Worm (Caenorhabditis elegans): ENCODE data around the gene Y39G8B.1.

Gene Y39G8B.1

ce11 chrII:13977701-13978100, 4.1 kb upstream of the Y39G8B.1 start:
- TF ChIP-seq sem-2 (GFP tag; optimal IDR thresholded peaks at IDR 0.05), result no peak
- TF ChIP-seq nhr-237 (tag; optimal IDR thresholded peaks at IDR 0.05), result no peak
- TF ChIP-seq snpc-4 (tag; optimal IDR thresholded peaks at IDR 0.05), result no peak
- TF ChIP-seq M03D4.4 (tag; optimal IDR thresholded peaks at IDR 0.05), result no peak
- TF ChIP-seq ceh-83 (GFP tag; optimal IDR thresholded peaks at IDR 0.05), result no peak
- TF ChIP-seq drap-1 (GFP tag; optimal IDR thresholded peaks at IDR 0.05), result no peak
- TF ChIP-seq cnd-1 (tag; optimal IDR thresholded peaks at IDR 0.05), result no peak
- no peak for TF ChIP-seq ztf-11 (tag; optimal IDR thresholded peaks at IDR 0.05)

DNA sequence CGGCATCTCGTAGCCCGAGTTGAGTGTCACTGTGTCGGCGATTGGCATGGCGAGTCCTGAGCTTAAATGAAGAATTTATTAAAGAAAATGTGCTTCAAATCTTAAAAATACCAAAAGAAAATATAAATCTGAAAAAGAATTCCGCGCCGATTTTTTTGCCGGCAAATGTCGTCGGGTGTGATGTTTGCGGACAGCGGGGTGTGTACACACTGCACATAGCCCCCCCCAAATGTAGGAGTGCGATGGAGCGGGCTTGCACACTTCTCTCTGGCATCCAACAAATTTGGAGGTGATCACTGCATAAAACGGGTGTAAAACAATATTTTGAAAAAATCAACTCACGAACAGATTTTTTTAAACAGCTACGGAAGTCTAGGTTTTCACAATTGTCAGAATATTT, 2.5 kb upstream of the Y39G8B.1 start, which contains the start of gene Y39G8B.2:
Y39G8B.2 (minus strand) TSS at position 61 of the 400 bp plus-strand sequence.
- TF ChIP-seq ceh-83 (GFP tag; optimal IDR thresholded peaks at IDR 0.05) (peak; percentile 52), mep-1 (tag; optimal IDR thresholded peaks at IDR 0.05) (peak; percentile 82), nhr-28 (tag; optimal IDR thresholded peaks at IDR 0.05) (no peak), ztf-11 (tag; optimal IDR thresholded peaks at IDR 0.05) (peak; percentile 41), lsy-2 (tag; optimal IDR thresholded peaks at IDR 0.05) (peak; percentile 86), zip-8 (tag; optimal IDR thresholded peaks at IDR 0.05) (no peak), unc-62 (GFP tag; optimal IDR thresholded peaks at IDR 0.05) (peak; percentile 13), nhr-237 (tag; optimal IDR thresholded peaks at IDR 0.05) (peak; percentile 79), nhr-12 (tag; optimal IDR thresholded peaks at IDR 0.05) (no peak), lin-32 (GFP tag; optimal IDR thresholded peaks at IDR 0.05) (no peak), M03D4.4 (tag; optimal IDR thresholded peaks at IDR 0.05) (peak; percentile 34), ceh-43 (GFP tag; optimal IDR thresholded peaks at IDR 0.05) (peak; percentile 38), pha-4 (tag; optimal IDR thresholded peaks at IDR 0.05) (peak; percentile 90), elt-1 (tag; optimal IDR thresholded peaks at IDR 0.05; ENCODE audit: borderline replicate concordance, insufficient read depth) (no peak), nhr-2 (tag; optimal IDR thresholded peaks at IDR 0.05) (no peak), hlh-1 (tag; optimal IDR thresholded peaks at IDR 0.05) (peak; percentile 47), blmp-1 (tag; optimal IDR thresholded peaks at IDR 0.05) (no peak), flh-1 (GFP tag; optimal IDR thresholded peaks at IDR 0.05) (no peak), bed-3 (GFP tag; optimal IDR thresholded peaks at IDR 0.05) (no peak), sem-2 (GFP tag; optimal IDR thresholded peaks at IDR 0.05) (no peak), lin-13 (tag; optimal IDR thresholded peaks at IDR 0.05) (peak; percentile 91), snpc-4 (tag; optimal IDR thresholded peaks at IDR 0.05) (no peak), sptf-1 (tag; optimal IDR thresholded peaks at IDR 0.05) (peak; percentile 82), elt-3 (tag; optimal IDR thresholded peaks at IDR 0.05) (no peak), nhr-76 (tag; optimal IDR thresholded peaks at IDR 0.05) (no peak), unc-120 (tag; optimal IDR thresholded peaks at IDR 0.05; ENCODE audit: poor library complexity, severe bottlenecking) (peak; percentile 96), ces-1 (GFP tag; optimal IDR thresholded peaks at IDR 0.05) (peak; percentile 55), mab-5 (tag; optimal IDR thresholded peaks at IDR 0.05) (no peak), ham-2 (GFP tag; optimal IDR thresholded peaks at IDR 0.05) (peak; percentile 67), drap-1 (GFP tag; optimal IDR thresholded peaks at IDR 0.05) (peak; percentile 66), ceh-39 (tag; optimal IDR thresholded peaks at IDR 0.05) (peak; percentile 66), tbx-8 (GFP tag; optimal IDR thresholded peaks at IDR 0.05) (peak; percentile 30), unc-39 (tag; optimal IDR thresholded peaks at IDR 0.05) (no peak), mls-2 (tag; optimal IDR thresholded peaks at IDR 0.05) (peak; percentile 70), cnd-1 (tag; optimal IDR thresholded peaks at IDR 0.05) (peak; percentile 78)

DNA sequence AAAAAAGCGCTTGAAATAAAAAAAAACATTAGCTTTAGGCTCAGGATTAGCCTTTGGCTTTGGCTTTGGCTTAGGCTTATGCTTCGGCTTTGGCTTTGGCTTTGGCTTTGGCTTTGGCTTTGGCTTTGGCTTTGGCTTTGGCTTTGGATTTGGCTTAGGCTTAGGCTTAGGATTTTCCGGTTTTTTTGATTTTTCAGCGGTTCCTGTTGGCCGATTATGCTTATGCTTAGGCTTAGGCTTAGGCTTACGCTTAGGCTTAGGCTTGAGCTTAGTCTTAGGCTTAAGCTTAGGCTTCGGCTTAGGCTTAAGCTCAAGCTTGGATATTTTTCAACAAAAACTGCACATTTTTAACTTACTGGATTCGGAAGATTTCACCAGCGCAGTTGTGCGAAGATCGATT, 524 bp upstream of the Y39G8B.1 start:
- TF ChIP-seq bed-3 (GFP tag; optimal IDR thresholded peaks at IDR 0.05) (no peak), mls-2 (tag; optimal IDR thresholded peaks at IDR 0.05) (no peak), sptf-1 (tag; optimal IDR thresholded peaks at IDR 0.05) (no peak), hlh-1 (tag; optimal IDR thresholded peaks at IDR 0.05) (no peak), sem-2 (GFP tag; optimal IDR thresholded peaks at IDR 0.05) (no peak), ceh-83 (GFP tag; optimal IDR thresholded peaks at IDR 0.05) (no peak)

ce11 chrII:13972199-13972598, 1.4 kb downstream of the Y39G8B.1 start:
- TF ChIP-seq nhr-12 (tag; optimal IDR thresholded peaks at IDR 0.05), result no peak

All from whole organism, mixed stage, embryonic.